Worm (Caenorhabditis elegans): Measurements from ENCODE around the gene EGAP5.1.

Gene EGAP5.1

ce11 chrX:5154278-5154677 lies 8.6 kb upstream of the EGAP5.1 start, which contains the start of gene C31H2.3:
Gene C31H2.3 (minus strand): TSS chrX:5154378.
- TF ChIP-seq lin-15B (tag; optimal IDR thresholded peaks at IDR 0.05) = no peak
- TF ChIP-seq mep-1 (tag; optimal IDR thresholded peaks at IDR 0.05) = no peak
- no peak for TF ChIP-seq daf-16 (GFP tag; optimal IDR thresholded peaks at IDR 0.05)
- no peak for TF ChIP-seq daf-16 (tag; optimal IDR thresholded peaks at IDR 0.05)
- TF ChIP-seq vab-7 (GFP tag; IDR thresholded peaks at IDR 0.05) = no peak
- no peak for TF ChIP-seq daf-19 (GFP tag; conservative IDR thresholded peaks at IDR 0.05)
- TF ChIP-seq ceh-62 (tag; optimal IDR thresholded peaks at IDR 0.05) = no peak
- no peak for TF ChIP-seq zip-11 (GFP tag; IDR thresholded peaks at IDR 0.05)
- no peak for TF ChIP-seq tra-1 (GFP tag; IDR thresholded peaks at IDR 0.05)
- TF ChIP-seq nhr-102 (tag; optimal IDR thresholded peaks at IDR 0.05) = no peak
- no peak for TF ChIP-seq mxl-2 (GFP tag; conservative IDR thresholded peaks at IDR 0.05)
- TF ChIP-seq unc-62 (GFP tag; optimal IDR thresholded peaks at IDR 0.05 in 1 of 2) = no peak
- TF ChIP-seq unc-62 (tag; optimal IDR thresholded peaks at IDR 0.05) = no peak
- TF ChIP-seq unc-130 (GFP tag; optimal IDR thresholded peaks at IDR 0.05) = no peak
- TF ChIP-seq F49E8.2 (tag; optimal IDR thresholded peaks at IDR 0.05; ENCODE audit: borderline replicate concordance) = no peak

- TF ChIP-seq php-3 (GFP tag; IDR thresholded peaks at IDR 0.05) (peak; percentile 60; the same call in 1 of the 2 replicates), pqm-1 (tag; optimal IDR thresholded peaks at IDR 0.05) (no peak), lir-3 (tag; optimal IDR thresholded peaks at IDR 0.05) (no peak), nhr-28 (tag; optimal IDR thresholded peaks at IDR 0.05) (peak; percentile 35), ZK337.2 (GFP tag; IDR thresholded peaks at IDR 0.05) (no peak), hlh-30 (tag; optimal IDR thresholded peaks at IDR 0.05; ENCODE audit: insufficient read depth) (no peak), dve-1 (tag; optimal IDR thresholded peaks at IDR 0.05; ENCODE audit: insufficient read depth) (peak; percentile 8)
Measured at ce11 chrX:5159645-5160044, 3.2 kb upstream of the EGAP5.1 start, which contains the start of gene C31H2.4. Gene C31H2.4 (minus strand): TSS chrX:5159663.

- TF ChIP-seq jun-1 (tag; optimal IDR thresholded peaks at IDR 0.05) (no peak), nhr-77 (tag; optimal IDR thresholded peaks at IDR 0.05) (no peak), D1046.2 (GFP tag; IDR thresholded peaks at IDR 0.05) (no peak), Y75B8A.6 (GFP tag; IDR thresholded peaks at IDR 0.05) (no peak), aha-1 (tag) (no peak)
Measured at ce11 chrX:5164054-5164453, 1.2 kb downstream of the EGAP5.1 start.

- TF ChIP-seq zip-2 (tag; optimal IDR thresholded peaks at IDR 0.05) (peak; percentile 73), F49E8.2 (tag; optimal IDR thresholded peaks at IDR 0.05; ENCODE audit: borderline replicate concordance) (no peak), lim-7 (GFP tag; IDR thresholded peaks at IDR 0.05) (no peak), fkh-10 (GFP tag; optimal IDR thresholded peaks at IDR 0.05) (peak; percentile 90), mxl-2 (GFP tag; conservative IDR thresholded peaks at IDR 0.05) (peak; percentile 96), lin-1 (GFP tag; IDR thresholded peaks at IDR 0.05) (peak; percentile 81), dpl-1 (GFP tag; optimal IDR thresholded peaks at IDR 0.05) (peak; percentile 79), nhr-11 (tag; optimal IDR thresholded peaks at IDR 0.05) (peak; percentile 90), ceh-20 (GFP tag; IDR thresholded peaks at IDR 0.05) (peak; percentile 81; the same call in 1 of the 2 replicates), nhr-41 (GFP tag; IDR thresholded peaks at IDR 0.05) (peak; percentile 38; the same call in 1 of the 2 replicates), dve-1 (tag; optimal IDR thresholded peaks at IDR 0.05; ENCODE audit: insufficient read depth) (peak; percentile 99), duxl-1 (tag; optimal IDR thresholded peaks at IDR 0.05; ENCODE audit: poor library complexity) (peak; percentile 84), sdz-12 (GFP tag; optimal IDR thresholded peaks at IDR 0.05) (no peak), mdl-1 (tag; optimal IDR thresholded peaks at IDR 0.05) (peak; percentile 92 to 100), Y105C5A.15 (GFP tag; IDR thresholded peaks at IDR 0.05) (no peak), F37D6.2 (tag; optimal IDR thresholded peaks at IDR 0.05) (peak; percentile 87), zag-1 (tag; optimal IDR thresholded peaks at IDR 0.05) (no peak), skn-1 (tag; optimal IDR thresholded peaks at IDR 0.05) (no peak), snpc-4 (tag; optimal IDR thresholded peaks at IDR 0.05) (no peak), gei-8 (GFP tag; optimal IDR thresholded peaks at IDR 0.05) (peak; percentile 15), ces-1 (GFP tag; optimal IDR thresholded peaks at IDR 0.05) (no peak), tra-1 (GFP tag; IDR thresholded peaks at IDR 0.05) (peak; percentile 82), nhr-25 (tag; optimal IDR thresholded peaks at IDR 0.05; ENCODE audit: borderline replicate concordance, insufficient read depth) (peak; percentile 74), lin-29 (GFP tag; IDR thresholded peaks at IDR 0.05) (peak; percentile 73), jun-1 (tag; optimal IDR thresholded peaks at IDR 0.05) (peak; percentile 42)
Measured at ce11 chrX:5165037-5165436, 2.2 kb downstream of the EGAP5.1 start, which contains the start of gene mans-3. Gene mans-3 (plus strand): TSS chrX:5165395.
